Worm (Caenorhabditis elegans) whole organism, L1 larva: ENCODE data around the gene C09H5.7.

Experiments used
- ama-1 ChIP-seq: fragments of 150-350 bp; optimal IDR thresholded peaks from 2 replicates; lab custom pipeline; 2014
- ceh-82 ChIP-seq, 3 experiments: fragments of 150-350 bp in 1 of 3; sonication (generic microtip) in 2 of 3; optimal IDR thresholded peaks; 2 replicates each; lab custom pipeline; 2014 to 2017; ENCODE audit warnings: missing biosample characterization in 3 of 3, missing genetic modification characterization in 3 of 3
- dpl-1 ChIP-seq, 3 experiments: fragments of 150-350 bp in 2 of 3; sonication (generic microtip) in 1 of 3; optimal IDR thresholded peaks; 2 replicates each; lab custom pipeline; 2014 to 2017; ENCODE audit warnings: missing biosample characterization in 3 of 3, missing genetic modification characterization in 3 of 3, missing genetic modification reagents in 3 of 3
- egl-27 ChIP-seq, 2 experiments: fragments of 150-350 bp in 1 of 2; sonication (generic microtip); optimal IDR thresholded peaks; 3 replicates each; lab custom pipeline; 2017 to 2018; ENCODE audit warnings: missing biosample characterization in 2 of 2, missing genetic modification characterization in 2 of 2, missing genetic modification reagents in 2 of 2
- fos-1 ChIP-seq: fragments of 150-350 bp; optimal IDR thresholded peaks from 2 replicates; lab custom pipeline; 2014; ENCODE audit warnings: missing biosample characterization, missing genetic modification characterization
- hlh-4 ChIP-seq: sonication (generic microtip); optimal IDR thresholded peaks from 2 replicates; lab custom pipeline; 2016; ENCODE audit warnings: mild to moderate bottlenecking, missing genetic modification characterization, missing compliant biosample characterization
- lin-14 ChIP-seq: fragments of 200-800 bp; sonication (Bioruptor generic); optimal IDR thresholded peaks from 2 replicates; lab custom pipeline; 2018; ENCODE audit warnings: mild to moderate bottlenecking, missing genetic modification characterization, moderate library complexity, missing compliant biosample characterization
- lin-39 ChIP-seq: fragments of 150-350 bp; optimal IDR thresholded peaks from 2 replicates; lab custom pipeline; 2014; ENCODE audit warnings: missing biosample characterization, missing genetic modification reagents, missing genetic modification characterization
- nhr-11 ChIP-seq: fragments of 150-350 bp; optimal IDR thresholded peaks from 2 replicates; lab custom pipeline; 2014; ENCODE audit warnings: missing biosample characterization, missing genetic modification characterization
- nhr-237 ChIP-seq: fragments of 150-350 bp; optimal IDR thresholded peaks from 2 replicates; lab custom pipeline; 2014; ENCODE audit warnings: missing biosample characterization, missing genetic modification characterization
- nhr-76 ChIP-seq: sonication (generic microtip); optimal IDR thresholded peaks from 2 replicates; lab custom pipeline; 2017; ENCODE audit warnings: missing biosample characterization, missing genetic modification characterization
- nhr-90 ChIP-seq: sonication (generic microtip); optimal IDR thresholded peaks from 2 replicates; lab custom pipeline; 2016; ENCODE audit warnings: mild to moderate bottlenecking, missing genetic modification characterization, missing compliant biosample characterization; ENCODE audit not compliant: poor library complexity
- pag-3 ChIP-seq: sonication (generic microtip); optimal IDR thresholded peaks from 2 replicates; lab custom pipeline; 2017; ENCODE audit warnings: missing genetic modification characterization, mild to moderate bottlenecking, missing compliant biosample characterization, antibody characterized with exemption, borderline replicate concordance; ENCODE audit not compliant: insufficient read depth
- unc-130 ChIP-seq: fragments of 150-350 bp; optimal IDR thresholded peaks from 2 replicates; lab custom pipeline; 2017; ENCODE audit warnings: missing biosample characterization, missing genetic modification characterization, inconsistent platforms

DNA sequence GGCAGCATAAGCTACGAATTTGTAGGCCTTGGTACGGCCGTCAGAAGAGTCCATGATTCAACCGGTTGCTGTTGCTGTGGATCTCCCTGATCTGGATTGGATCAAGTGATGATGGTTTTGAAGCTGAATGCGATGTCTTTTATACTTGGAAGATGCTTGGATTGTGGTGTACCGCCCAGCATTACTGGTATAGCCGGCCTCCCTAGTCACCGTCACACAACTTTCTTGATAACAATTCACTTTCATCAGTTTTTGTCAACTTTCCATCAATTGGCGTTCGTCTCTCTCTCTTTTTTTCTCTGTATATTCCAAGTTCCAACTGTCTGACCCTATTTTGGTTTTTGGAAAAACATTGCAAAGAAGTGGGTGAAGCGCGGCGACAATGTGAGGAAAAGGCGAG is 34.2 kb downstream of the C09H5.7 start, which contains the start of gene col-43:
- no peak for TF ChIP-seq unc-130 (tag; lab: Kevin White, UChicago)
- TF ChIP-seq ceh-82 (tag; optimal IDR thresholded peaks at IDR 0.05; lab: Kevin White, UChicago) = no peak
- no peak for TF ChIP-seq lin-39 (tag; lab: Kevin White, UChicago)
- no peak for TF ChIP-seq hlh-4 (tag; lab: Kevin White, UChicago)
- TF ChIP-seq lin-14 (GFP tag; lab: Kevin White, UChicago) = no peak
- TF ChIP-seq fos-1 (tag; lab: Kevin White, UChicago) = no peak
- TF ChIP-seq nhr-11 (tag; lab: Kevin White, UChicago) = no peak
- no peak for TF ChIP-seq nhr-90 (tag; lab: Kevin White, UChicago)
- TF ChIP-seq dpl-1 (GFP tag; optimal IDR thresholded peaks at IDR 0.05; lab: Kevin White, UChicago) = no peak
- TF ChIP-seq egl-27 (tag; optimal IDR thresholded peaks at IDR 0.05; lab: Kevin White, UChicago) = no peak
- no peak for TF ChIP-seq pag-3 (tag; lab: Kevin White, UChicago)
- TF ChIP-seq ama-1 (lab: Kevin White, UChicago) = no peak
- TF ChIP-seq nhr-76 (tag; lab: Kevin White, UChicago) = no peak
- no peak for TF ChIP-seq nhr-237 (tag; lab: Kevin White, UChicago)
